Fruit fly (Drosophila melanogaster): ENCODE data around the gene Tlk.

The Tlk gene

DNA sequence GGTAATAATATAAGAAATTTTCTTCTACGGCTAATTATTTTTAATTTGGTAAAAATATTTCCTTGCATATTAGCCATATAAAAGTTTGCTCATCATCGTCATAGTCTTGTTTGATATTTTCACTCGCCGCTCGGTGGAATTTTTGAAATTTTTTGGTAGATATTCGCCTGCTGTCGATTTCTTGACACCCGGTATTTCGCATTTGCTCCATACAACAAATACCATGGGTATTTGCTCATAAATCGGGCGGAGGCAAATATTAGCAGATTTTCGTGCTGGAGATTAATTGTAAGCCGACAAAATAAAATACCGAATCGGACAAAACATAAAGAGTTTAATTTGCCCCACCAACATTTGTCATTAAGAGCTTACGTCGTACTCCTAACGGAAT, 21.8 kb downstream of the Tlk start:
- TF ChIP-seq noc (tag; optimal IDR thresholded peaks at IDR 0.05): no peak

DNA sequence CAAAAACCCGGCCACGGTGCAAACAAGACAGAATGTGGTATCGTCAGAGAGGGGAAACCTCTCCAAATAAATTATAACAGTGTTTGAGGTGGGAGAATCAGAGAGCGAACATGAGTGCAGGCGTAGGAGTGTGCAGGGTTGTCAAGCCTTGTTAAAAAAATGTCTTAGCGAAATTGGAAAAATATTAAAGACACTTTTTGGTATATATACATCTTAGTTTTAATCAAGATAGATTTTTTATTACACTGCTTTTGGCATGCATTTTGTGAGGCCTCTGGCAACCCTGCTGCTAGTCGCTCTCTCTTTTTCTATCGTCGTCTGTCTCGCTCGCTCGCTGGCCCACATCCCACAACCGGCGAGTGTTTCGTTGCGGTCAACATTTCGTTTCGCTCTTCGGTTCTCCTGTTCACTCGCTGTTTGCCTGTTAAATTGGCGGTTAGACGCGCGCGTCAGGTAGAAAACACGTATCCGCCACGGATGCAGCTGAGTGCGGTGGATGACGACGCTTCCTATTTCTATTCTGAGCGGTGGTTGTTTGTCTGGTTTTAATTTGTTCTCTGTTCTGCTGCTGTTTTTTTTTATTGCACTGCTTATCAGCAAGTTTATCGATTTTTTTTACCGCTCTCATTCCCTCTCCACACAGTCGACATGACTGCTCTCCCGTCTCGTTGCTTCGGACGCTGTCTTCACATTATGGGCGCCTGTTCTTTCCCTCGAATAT, 22.4 kb downstream of the Tlk start:
- peak; percentile 99 for TF ChIP-seq noc (tag; optimal IDR thresholded peaks at IDR 0.05)

DNA sequence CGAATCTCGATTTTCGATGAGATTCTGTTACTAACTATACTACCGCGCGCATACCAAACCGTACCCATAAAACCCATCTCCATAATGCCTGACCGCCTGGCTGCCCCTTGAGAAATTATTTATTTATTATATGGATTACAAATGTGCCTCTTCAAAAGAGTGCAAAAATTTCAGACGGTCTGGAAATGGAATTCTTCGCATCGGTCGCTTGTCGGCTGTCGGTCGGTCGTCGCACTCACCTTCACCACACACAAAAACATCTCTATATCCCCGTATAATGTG, 22.9 kb downstream of the Tlk start:
- no peak for TF ChIP-seq noc (tag; optimal IDR thresholded peaks at IDR 0.05)

DNA sequence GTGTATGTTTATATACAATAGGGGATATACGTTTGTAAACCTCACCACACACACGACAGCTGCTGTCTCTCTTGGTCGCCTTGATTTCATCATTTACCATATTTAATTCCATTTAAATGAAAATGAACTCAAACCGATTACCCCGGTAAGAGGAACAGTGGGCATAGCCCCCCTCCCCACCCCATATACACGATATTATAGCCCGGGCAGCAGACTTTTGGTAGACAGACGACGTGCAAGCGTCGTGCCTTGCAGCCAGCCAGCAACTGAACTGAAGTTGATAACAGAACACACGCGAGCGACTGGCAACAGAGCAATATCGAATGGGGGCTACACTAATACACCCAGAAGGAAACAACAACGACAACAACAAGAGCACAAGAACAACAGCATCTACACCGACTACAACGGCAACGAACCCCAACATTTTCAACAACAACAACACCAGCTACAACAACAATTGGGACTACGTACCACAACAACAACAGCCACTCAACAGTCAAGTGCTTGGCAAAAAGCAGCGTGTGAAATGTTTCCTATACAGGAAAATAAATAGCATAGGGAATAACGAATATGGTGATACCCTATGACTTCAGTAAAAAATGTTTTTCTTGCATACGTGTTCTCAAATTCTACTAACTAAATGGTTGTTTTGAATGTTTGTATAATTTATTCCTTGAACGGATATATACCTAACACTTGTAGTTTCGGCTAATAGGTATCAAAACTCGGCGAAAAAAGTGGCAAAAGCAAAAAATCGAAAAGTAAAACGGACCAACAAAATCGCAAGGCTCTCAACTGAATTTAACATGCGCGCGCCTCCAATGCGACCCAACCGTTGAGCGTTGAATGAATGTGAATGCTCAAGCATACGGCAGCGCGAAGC, 23.4 kb downstream of the Tlk start:
- peak; percentile 83 for TF ChIP-seq noc (tag; optimal IDR thresholded peaks at IDR 0.05)

DNA sequence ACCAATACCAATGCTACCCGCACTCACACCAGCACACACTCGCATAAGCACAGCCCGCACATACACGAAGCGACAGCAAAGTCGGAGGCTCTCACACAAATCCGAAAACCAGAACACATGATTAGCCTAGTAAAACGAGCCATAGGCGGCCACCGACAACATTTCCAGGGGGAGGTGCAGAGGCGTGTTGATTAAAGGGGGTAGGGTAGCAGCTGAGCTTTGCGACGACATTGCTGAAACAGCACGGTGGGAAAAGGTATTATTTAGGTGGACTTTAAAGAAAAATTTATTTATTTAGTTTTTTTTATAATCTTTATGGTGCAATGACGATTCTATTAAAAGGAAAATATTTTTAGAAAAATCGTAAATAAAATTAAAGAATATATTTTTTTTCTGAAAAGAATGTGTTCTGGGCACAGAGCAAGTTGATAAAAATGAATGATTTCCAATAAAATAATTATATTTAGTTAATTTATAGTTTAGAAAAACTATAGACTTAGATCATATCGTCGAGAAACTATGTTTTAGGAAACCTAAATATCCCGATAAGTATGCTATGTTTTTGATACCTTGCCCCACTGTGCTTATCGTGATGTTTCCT, 24.2 kb downstream of the Tlk start:
- TF ChIP-seq noc (tag; optimal IDR thresholded peaks at IDR 0.05): peak; percentile 83

DNA sequence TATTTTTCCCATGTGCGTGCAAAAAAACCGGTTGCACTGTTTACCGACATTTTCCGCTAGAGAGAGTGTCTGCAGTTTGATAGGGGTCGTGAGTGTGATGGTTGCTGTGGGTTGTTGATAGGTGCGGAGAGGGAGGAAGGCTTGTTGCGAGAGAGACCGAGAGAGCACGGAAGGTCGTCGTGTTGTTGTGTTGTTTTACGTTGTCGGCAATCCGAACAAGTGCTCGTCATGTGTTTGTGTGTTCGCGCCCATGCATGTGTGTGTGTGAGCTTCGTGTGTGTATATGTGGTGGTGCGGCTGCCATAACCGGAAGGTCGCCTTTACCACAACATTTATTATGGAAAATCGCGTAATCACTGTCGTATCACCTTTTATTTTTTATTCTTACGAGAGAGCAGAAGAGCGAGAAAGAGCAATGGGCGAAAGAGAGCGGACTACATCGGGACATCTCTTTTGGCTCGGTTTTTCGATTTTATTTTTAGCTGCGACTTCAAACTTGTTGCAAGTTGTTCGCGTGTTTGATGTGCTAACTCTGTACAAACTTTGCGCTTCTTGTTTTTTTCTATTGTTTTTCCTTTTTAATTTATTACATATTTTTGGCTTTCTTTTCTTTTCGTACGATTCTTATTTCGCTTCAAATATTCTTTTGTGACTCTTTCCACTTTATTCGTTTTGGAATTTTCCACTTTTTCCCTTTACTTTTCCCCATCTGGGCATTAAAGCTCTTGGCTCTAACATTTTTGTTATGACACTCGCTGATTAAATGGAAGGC, 24.9 kb downstream of the Tlk start:
- no peak for TF ChIP-seq noc (tag; optimal IDR thresholded peaks at IDR 0.05)

DNA sequence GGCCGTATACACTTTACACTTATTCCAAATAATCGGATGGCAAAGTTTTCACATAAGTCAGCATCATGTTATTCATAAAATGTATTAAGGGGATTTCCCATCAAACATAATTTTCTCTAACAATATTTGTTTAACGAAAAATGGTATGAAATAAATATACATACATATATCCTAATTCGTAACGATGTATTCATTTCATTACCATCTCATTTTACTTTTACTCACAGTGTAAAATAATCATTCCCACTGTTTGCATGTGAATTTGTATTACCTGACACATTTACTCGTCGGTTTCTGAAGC, 25.4 kb downstream of the Tlk start:
- TF ChIP-seq noc (tag; optimal IDR thresholded peaks at IDR 0.05): peak; percentile 42

DNA sequence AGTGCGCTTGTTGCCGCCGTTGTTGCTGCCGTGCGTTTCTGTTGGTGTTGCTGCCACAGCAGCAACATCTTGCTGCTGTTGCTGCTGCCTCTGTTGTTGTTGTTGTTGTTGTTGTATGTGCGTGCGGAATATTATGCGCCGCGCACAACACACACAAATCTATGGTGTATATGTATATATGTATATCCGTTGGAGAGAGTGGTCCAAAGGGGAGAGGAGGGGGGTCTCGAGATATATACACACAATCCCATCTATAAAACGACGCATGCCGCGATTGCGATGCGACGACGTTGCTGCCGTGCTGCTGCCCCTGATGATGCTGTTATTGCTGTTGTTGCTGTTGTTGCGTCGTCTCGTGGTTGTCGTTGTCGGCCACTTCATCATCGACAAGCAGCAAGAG, 27.1 kb downstream of the Tlk start:
- no peak for TF ChIP-seq noc (tag; optimal IDR thresholded peaks at IDR 0.05)

DNA sequence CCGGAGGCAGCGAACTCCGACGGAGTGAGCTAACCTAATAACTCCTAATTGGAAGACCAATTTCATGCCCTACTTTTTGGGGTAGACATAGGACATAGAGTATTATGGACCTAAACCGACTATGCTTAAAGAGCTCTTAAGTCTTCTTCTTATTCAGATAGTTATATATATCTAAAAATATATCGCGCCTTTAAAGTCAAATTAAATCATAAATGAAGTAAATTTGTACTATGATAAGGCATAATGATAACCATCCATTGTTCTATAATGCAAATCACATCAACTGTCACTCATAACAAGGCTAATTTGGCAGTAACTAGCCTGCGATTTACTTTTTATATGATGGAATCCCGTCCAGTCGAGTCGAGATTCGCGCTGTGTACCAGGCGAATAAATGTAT, 27.8 kb downstream of the Tlk start:
- no peak for TF ChIP-seq noc (tag; optimal IDR thresholded peaks at IDR 0.05)

DNA sequence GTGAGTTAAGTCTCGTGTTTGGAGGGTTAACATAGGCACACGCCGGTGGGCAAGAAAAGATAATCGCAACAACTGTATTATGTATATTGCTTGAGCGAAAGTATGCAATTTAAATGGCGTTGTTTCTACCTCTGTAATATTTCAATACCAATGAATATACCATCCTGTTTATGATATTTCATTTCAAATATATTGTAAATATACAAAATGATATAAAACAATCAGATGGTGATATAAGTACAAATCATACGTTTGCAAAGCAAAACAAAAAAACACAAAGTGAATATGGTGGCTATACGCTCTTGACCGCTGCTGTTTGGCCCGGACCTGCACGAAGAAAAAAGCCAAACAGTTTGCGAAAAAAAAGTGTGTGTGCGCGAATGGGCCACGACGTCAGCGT, 28.4 kb downstream of the Tlk start:
- TF ChIP-seq noc (tag; optimal IDR thresholded peaks at IDR 0.05): peak; percentile 79

DNA sequence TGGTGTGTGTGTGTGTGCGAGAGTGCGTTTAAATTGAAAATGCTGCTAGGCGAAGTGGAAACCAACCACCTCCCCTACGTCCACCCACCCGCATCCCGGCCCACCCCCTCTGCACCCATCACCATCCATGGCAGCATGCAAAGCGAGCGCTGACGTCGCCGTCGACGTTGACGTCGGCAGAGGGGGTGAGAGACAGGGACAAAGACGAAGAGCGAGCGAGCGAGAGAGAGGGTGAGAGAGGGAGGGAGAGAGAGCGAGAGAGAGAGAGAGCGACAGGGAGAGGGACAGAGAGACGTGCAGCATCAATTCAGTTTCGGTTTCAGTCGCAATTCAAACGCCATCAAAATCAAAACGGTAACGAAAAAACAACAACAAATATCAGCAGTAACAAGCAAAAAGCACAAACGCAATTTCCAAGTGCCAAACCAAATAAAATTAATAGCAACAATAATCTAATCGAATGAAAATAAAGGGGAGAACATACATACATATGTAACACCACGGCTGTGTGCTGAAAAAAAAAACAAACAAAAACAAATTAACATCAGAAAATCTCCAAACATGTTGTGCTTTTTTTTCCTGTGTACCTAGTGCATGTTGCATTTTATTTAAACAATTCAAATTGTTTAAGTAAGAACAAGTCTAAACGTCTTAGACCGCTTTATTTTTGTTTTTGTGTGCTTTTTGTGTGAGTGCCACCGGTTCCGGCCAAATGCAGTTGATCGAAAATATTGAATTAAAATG, 29.1 kb downstream of the Tlk start:
- no peak for TF ChIP-seq noc (tag; optimal IDR thresholded peaks at IDR 0.05)

DNA sequence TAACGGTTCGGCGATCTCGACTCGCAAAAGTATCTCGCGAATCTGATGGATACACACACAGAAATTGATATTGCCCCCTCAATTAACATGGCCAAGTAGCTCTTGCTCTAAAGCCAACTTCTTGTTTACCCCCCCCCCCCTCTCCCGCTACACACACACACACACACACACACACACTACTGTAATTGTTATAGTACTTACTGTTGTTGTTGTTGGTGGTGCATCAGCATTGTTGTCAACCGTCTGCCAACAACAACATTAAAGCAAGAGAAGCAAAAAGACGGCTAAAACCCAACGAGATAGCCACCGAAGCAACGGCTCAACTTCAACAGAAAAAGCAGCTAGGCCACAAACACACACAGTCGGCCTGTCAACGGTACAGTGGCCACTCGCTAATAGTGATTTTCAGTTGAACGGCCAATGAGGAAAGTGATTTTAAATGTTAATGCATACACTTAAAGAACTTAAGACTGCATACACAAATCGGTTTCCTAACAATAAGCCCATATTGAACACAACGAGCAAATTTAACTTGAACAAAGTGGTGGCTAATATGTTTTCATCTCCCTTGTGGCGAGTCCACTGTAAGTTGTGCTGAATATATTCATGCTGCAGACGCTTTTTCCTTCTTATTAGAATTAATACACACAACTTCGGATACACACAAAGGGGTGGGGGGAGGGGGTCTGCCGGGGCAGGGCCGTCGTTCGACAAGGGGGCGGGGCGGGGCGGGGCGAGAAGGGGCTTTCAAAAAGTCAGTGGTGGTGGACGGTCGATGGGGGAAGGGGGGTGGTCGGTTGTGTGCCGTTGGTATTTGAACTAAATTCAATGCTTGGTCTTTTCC, 30.6 kb downstream of the Tlk start:
- TF ChIP-seq noc (tag; optimal IDR thresholded peaks at IDR 0.05): peak; percentile 84

DNA sequence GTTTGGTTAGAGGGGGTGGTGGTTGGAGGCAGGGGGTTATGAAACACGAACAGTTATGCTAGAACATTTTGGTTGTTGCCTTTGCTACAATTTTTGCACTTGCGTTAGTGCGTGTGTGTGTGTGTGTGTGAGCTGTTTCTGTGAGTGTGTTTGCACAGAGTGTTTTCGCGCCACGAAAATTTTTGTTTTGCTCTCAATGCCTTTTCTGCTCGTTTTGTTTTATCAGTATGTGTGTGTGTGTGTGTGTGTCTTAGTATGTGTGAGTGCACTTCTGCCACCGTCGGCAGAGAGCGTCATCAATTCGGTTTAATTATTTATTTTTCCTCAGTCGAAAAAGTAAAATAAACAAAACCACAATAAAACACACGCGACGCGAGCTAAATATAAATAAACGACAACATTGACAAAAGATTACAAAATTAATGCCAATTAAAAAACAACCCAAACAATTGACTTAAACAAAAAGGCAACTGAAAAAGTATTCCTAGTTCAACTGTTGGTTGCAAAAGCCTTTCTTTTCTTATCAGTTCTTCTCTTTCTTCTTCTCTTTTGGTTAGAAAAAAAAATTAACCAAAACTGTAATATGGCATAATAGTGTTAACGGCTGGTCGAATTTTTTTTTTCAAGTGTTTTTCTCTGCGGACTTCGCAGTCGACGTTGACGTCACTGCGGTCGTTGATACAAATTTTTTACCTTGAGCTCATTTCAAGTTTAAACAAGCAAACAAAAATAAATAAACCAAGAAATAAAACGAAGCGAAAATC, 41.7 kb downstream of the Tlk start:
- peak; percentile 44 for TF ChIP-seq noc (tag; optimal IDR thresholded peaks at IDR 0.05)

DNA sequence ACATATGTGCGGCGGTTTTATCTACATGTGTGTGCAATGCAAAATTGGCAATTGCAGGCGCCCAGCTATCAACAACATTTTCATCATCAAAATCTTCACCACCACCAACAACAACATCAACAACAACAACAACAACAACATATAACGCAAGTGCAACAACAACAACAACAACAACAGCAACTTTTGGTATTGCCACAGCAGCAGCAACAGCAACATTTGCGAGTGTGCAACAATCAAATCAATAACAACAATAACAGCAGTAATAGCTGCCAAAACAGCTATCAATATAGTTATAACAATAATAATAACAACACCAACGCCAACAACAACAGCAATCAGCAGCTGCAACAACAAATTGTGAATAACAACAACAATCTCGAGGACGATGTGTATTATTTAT, 42.6 kb downstream of the Tlk start:
- TF ChIP-seq noc (tag; optimal IDR thresholded peaks at IDR 0.05): no peak

All from whole organism, larva.